Fruit fly (Drosophila melanogaster) whole organism, embryonic: ENCODE results near the gene Rpt6.
A peak's percentile ranks its signal among the peaks of the same experiment; 100 is the strongest.

Experiments
- Adf1 ChIP-seq: fragments of 200-800 bp; sonication (Bioruptor generic); IDR thresholded peaks from 2 replicates; pipeline ENCODE4 v1.3.6; 2022; ENCODE audit warnings: missing biosample characterization, missing genetic modification characterization
- CG10147 ChIP-seq: fragments of 200-800 bp; sonication (Bioruptor generic); optimal IDR thresholded peaks from 2 replicates; lab custom pipeline; 2019; ENCODE audit warnings: missing biosample characterization, mild to moderate bottlenecking, missing genetic modification characterization, moderate library complexity
- CG11093 ChIP-seq: fragments of 200-800 bp; sonication (Bioruptor generic); IDR thresholded peaks from 3 replicates; pipeline ENCODE4 v1.3.6; 2022; ENCODE audit warnings: missing biosample characterization, missing genetic modification characterization
- CG11398 ChIP-seq: fragments of 200-800 bp; sonication (Bioruptor generic); optimal IDR thresholded peaks from 2 replicates; lab custom pipeline; 2016; ENCODE audit warnings: missing biosample characterization, missing genetic modification characterization
- CG12219 ChIP-seq: fragments of 200-800 bp; sonication (Bioruptor generic); optimal IDR thresholded peaks from 3 replicates; lab custom pipeline; 2018; ENCODE audit warnings: missing biosample characterization, mild to moderate bottlenecking, missing genetic modification characterization
- CG12236 ChIP-seq: fragments of 200-800 bp; sonication (Bioruptor generic); optimal IDR thresholded peaks from 2 replicates; lab custom pipeline; 2016; ENCODE audit warnings: missing biosample characterization, missing genetic modification characterization
- CG13894 ChIP-seq: fragments of 200-800 bp; sonication (Bioruptor generic); optimal IDR thresholded peaks from 3 replicates; lab custom pipeline; 2018; ENCODE audit warnings: missing biosample characterization, mild to moderate bottlenecking, missing genetic modification characterization, moderate library complexity
- CG14050 ChIP-seq: fragments of 200-800 bp; sonication (Bioruptor generic); IDR thresholded peaks from 3 replicates; pipeline ENCODE4 v1.3.6; 2022; ENCODE audit warnings: missing biosample characterization, missing genetic modification characterization
- CG14441 ChIP-seq: fragments of 200-800 bp; sonication (Bioruptor generic); IDR thresholded peaks from 2 replicates; pipeline ENCODE4 v1.3.6; 2022; ENCODE audit warnings: missing biosample characterization, missing genetic modification characterization
- CG14860 ChIP-seq: fragments of 200-800 bp; sonication (Bioruptor generic); IDR thresholded peaks from 3 replicates; pipeline ENCODE4 v1.3.6; 2022; ENCODE audit warnings: missing biosample characterization, missing genetic modification characterization; ENCODE audit not compliant: partially characterized antibody
- CG1529 ChIP-seq: fragments of 200-800 bp; sonication (Bioruptor generic); optimal IDR thresholded peaks from 3 replicates; lab custom pipeline; 2018; ENCODE audit warnings: missing biosample characterization, missing genetic modification characterization
- CG15601 ChIP-seq: fragments of 200-800 bp; sonication (Bioruptor generic); optimal IDR thresholded peaks from 3 replicates; lab custom pipeline; 2019; ENCODE audit warnings: missing biosample characterization, mild to moderate bottlenecking, missing genetic modification characterization, moderate library complexity
- CG1602 ChIP-seq: fragments of 200-800 bp; sonication (Bioruptor generic); optimal IDR thresholded peaks from 3 replicates; lab custom pipeline; 2016; ENCODE audit warnings: missing biosample characterization, missing genetic modification characterization
- CG16813 ChIP-seq: fragments of 200-800 bp; sonication (Bioruptor generic); IDR thresholded peaks from 3 replicates; pipeline ENCODE4 v1.3.6; 2022; ENCODE audit warnings: missing biosample characterization, missing genetic modification characterization; ENCODE audit not compliant: partially characterized antibody
- CG16815 ChIP-seq: fragments of 200-800 bp; sonication (Bioruptor generic); optimal IDR thresholded peaks from 3 replicates; lab custom pipeline; 2017; ENCODE audit warnings: missing biosample characterization, mild to moderate bottlenecking, missing genetic modification characterization
- CG18764 ChIP-seq: fragments of 200-800 bp; sonication (Bioruptor generic); optimal IDR thresholded peaks from 3 replicates; lab custom pipeline; 2016; ENCODE audit warnings: missing biosample characterization, missing genetic modification characterization
- CG2199 ChIP-seq: fragments of 200-800 bp; sonication (Bioruptor generic); IDR thresholded peaks from 3 replicates; pipeline ENCODE4 v1.3.6; 2022; ENCODE audit warnings: missing biosample characterization, missing genetic modification characterization
- CG3065 ChIP-seq: fragments of 200-800 bp; sonication (Bioruptor generic); optimal IDR thresholded peaks from 2 replicates; lab custom pipeline; 2016; ENCODE audit warnings: missing biosample characterization, missing genetic modification characterization
- CG4424 ChIP-seq: fragments of 200-800 bp; sonication (Bioruptor generic); optimal IDR thresholded peaks from 3 replicates; lab custom pipeline; 2016; ENCODE audit warnings: missing biosample characterization, missing genetic modification characterization
- CG7839 ChIP-seq: fragments of 200-800 bp; sonication (Bioruptor generic); optimal IDR thresholded peaks from 3 replicates; lab custom pipeline; 2018; ENCODE audit warnings: missing biosample characterization, mild to moderate bottlenecking, missing genetic modification characterization, moderate library complexity
- CG7928 ChIP-seq: fragments of 200-800 bp; sonication (Bioruptor generic); optimal IDR thresholded peaks from 2 replicates; lab custom pipeline; 2017; ENCODE audit warnings: missing biosample characterization, mild to moderate bottlenecking, missing genetic modification characterization
- CG7963 ChIP-seq: fragments of 200-800 bp; sonication (Bioruptor generic); IDR thresholded peaks from 3 replicates; pipeline ENCODE4 v1.3.6; 2022; ENCODE audit warnings: missing biosample characterization, missing genetic modification characterization; ENCODE audit not compliant: partially characterized antibody
- CG9932 ChIP-seq: fragments of 200-800 bp; sonication (Bioruptor generic); IDR thresholded peaks from 2 replicates; pipeline ENCODE4 v1.3.6; 2022; ENCODE audit warnings: missing biosample characterization, missing genetic modification characterization
- Doc2 ChIP-seq: fragments of 200-800 bp; sonication (Bioruptor generic); IDR thresholded peaks from 2 replicates; pipeline ENCODE4 v1.3.6; 2022; ENCODE audit warnings: missing biosample characterization, missing genetic modification characterization
- E2f2 ChIP-seq: fragments of 200-800 bp; sonication (Bioruptor generic); IDR thresholded peaks from 2 replicates; pipeline ENCODE4 v1.3.6; 2022; ENCODE audit warnings: missing biosample characterization, missing genetic modification characterization
- Elba2 ChIP-seq: fragments of 200-800 bp; sonication (Bioruptor generic); optimal IDR thresholded peaks from 3 replicates; lab custom pipeline; 2016; ENCODE audit warnings: missing biosample characterization, missing genetic modification characterization
- Ets97D ChIP-seq: fragments of 200-800 bp; sonication (Bioruptor generic); optimal IDR thresholded peaks from 3 replicates; lab custom pipeline; 2016; ENCODE audit warnings: missing biosample characterization, missing genetic modification characterization
- Lim3 ChIP-seq: fragments of 200-800 bp; sonication (Bioruptor generic); IDR thresholded peaks from 2 replicates; pipeline ENCODE4 v1.3.6; 2022; ENCODE audit warnings: missing biosample characterization, missing genetic modification characterization
- MBD-R2 ChIP-seq: fragments of 200-800 bp; sonication (Bioruptor generic); IDR thresholded peaks from 2 replicates; pipeline ENCODE4 v1.3.6; 2022; ENCODE audit warnings: missing biosample characterization, missing genetic modification characterization
- MESR4 ChIP-seq: fragments of 200-800 bp; sonication (Bioruptor generic); optimal IDR thresholded peaks from 2 replicates; lab custom pipeline; 2018; ENCODE audit warnings: missing biosample characterization, mild to moderate bottlenecking, missing genetic modification characterization, moderate library complexity
- Side ChIP-seq: fragments of 200-800 bp; sonication (Bioruptor generic); optimal IDR thresholded peaks from 2 replicates; lab custom pipeline; 2016; ENCODE audit warnings: missing biosample characterization, missing genetic modification characterization
- Sox102F ChIP-seq: fragments of 200-800 bp; sonication (Bioruptor generic); optimal IDR thresholded peaks from 2 replicates; lab custom pipeline; 2018; ENCODE audit warnings: missing biosample characterization, mild to moderate bottlenecking, missing genetic modification characterization, moderate library complexity
- amos ChIP-seq: fragments of 200-800 bp; sonication (Bioruptor generic); IDR thresholded peaks from 2 replicates; pipeline ENCODE4 v1.3.6; 2022; ENCODE audit warnings: missing biosample characterization, missing genetic modification characterization; ENCODE audit not compliant: partially characterized antibody
- ara ChIP-seq: fragments of 200-800 bp; sonication (Bioruptor generic); IDR thresholded peaks from 2 replicates; pipeline ENCODE4 v1.3.6; 2022; ENCODE audit warnings: missing biosample characterization, missing genetic modification characterization
- ash1 ChIP-seq: fragments of 200-800 bp; sonication (Bioruptor generic); optimal IDR thresholded peaks from 2 replicates; lab custom pipeline; 2018; ENCODE audit warnings: missing biosample characterization, mild to moderate bottlenecking, missing genetic modification characterization
- ato ChIP-seq: fragments of 200-800 bp; sonication (Bioruptor generic); IDR thresholded peaks from 2 replicates; pipeline ENCODE4 v1.3.6; 2022; ENCODE audit warnings: missing biosample characterization, missing genetic modification characterization; ENCODE audit not compliant: partially characterized antibody
- bigmax ChIP-seq: fragments of 200-800 bp; sonication (Bioruptor generic); optimal IDR thresholded peaks from 2 replicates; lab custom pipeline; 2018; ENCODE audit warnings: missing biosample characterization, mild to moderate bottlenecking, missing genetic modification characterization
- chif ChIP-seq, 2 experiments: fragments of 200-800 bp; sonication (Bioruptor generic); optimal IDR thresholded peaks; 3 replicates each; lab custom pipeline; 2016; ENCODE audit warnings: missing biosample characterization in 2 of 2, missing genetic modification characterization in 2 of 2
- chm ChIP-seq: fragments of 200-800 bp; sonication (Bioruptor generic); IDR thresholded peaks from 2 replicates; pipeline ENCODE4 v1.3.6; 2022; ENCODE audit warnings: missing biosample characterization, missing genetic modification characterization
- dm ChIP-seq: fragments of 200-800 bp; sonication (Bioruptor generic); optimal IDR thresholded peaks from 3 replicates; lab custom pipeline; 2016; ENCODE audit warnings: missing biosample characterization, missing genetic modification characterization
- ftz-f1 ChIP-seq: fragments of 200-800 bp; sonication (Bioruptor generic); optimal IDR thresholded peaks from 2 replicates; lab custom pipeline; 2016; ENCODE audit warnings: missing biosample characterization, missing genetic modification characterization
- gsb ChIP-seq: fragments of 200-800 bp; sonication (Bioruptor generic); IDR thresholded peaks from 2 replicates; pipeline ENCODE4 v1.3.6; 2022; ENCODE audit warnings: missing biosample characterization, missing genetic modification characterization
- ind ChIP-seq: fragments of 200-800 bp; sonication (Bioruptor generic); optimal IDR thresholded peaks from 3 replicates; lab custom pipeline; 2016; ENCODE audit warnings: missing biosample characterization, missing genetic modification characterization
- lilli ChIP-seq: fragments of 200-800 bp; sonication (Bioruptor generic); optimal IDR thresholded peaks from 3 replicates; lab custom pipeline; 2016; ENCODE audit warnings: missing biosample characterization, missing genetic modification characterization
- luna ChIP-seq: fragments of 200-800 bp; sonication (Bioruptor generic); optimal IDR thresholded peaks from 2 replicates; lab custom pipeline; 2016; ENCODE audit warnings: missing biosample characterization, missing genetic modification characterization
- mam ChIP-seq: fragments of 200-800 bp; sonication (Bioruptor generic); optimal IDR thresholded peaks from 3 replicates; lab custom pipeline; 2016; ENCODE audit warnings: missing biosample characterization, missing genetic modification characterization
- nmo ChIP-seq: fragments of 200-800 bp; sonication (Bioruptor generic); optimal IDR thresholded peaks from 2 replicates; lab custom pipeline; 2018; ENCODE audit warnings: missing biosample characterization, mild to moderate bottlenecking, missing genetic modification characterization, moderate library complexity
- nom ChIP-seq: fragments of 200-800 bp; sonication (Bioruptor generic); optimal IDR thresholded peaks from 2 replicates; lab custom pipeline; 2017; ENCODE audit warnings: missing biosample characterization, missing genetic modification characterization, mild to moderate bottlenecking, moderate library complexity, missing genetic modification reagents
- pan ChIP-seq, 4 experiments: fragments of >200 bp in 3 of 4; fragments of 200-800 bp in 1 of 4; sonication (Bioruptor generic) in 1 of 4; optimal IDR thresholded peaks in 3 of 4; IDR thresholded peaks in 1 of 4; 2 replicates each; pipeline versions ENCODE4 v1.3.6 to Lab custom; 2017 to 2022; ENCODE audit warnings: missing biosample characterization in 2 of 4, missing genetic modification characterization in 2 of 4, mixed read lengths in 1 of 4

Gene Rpt6

DNA sequence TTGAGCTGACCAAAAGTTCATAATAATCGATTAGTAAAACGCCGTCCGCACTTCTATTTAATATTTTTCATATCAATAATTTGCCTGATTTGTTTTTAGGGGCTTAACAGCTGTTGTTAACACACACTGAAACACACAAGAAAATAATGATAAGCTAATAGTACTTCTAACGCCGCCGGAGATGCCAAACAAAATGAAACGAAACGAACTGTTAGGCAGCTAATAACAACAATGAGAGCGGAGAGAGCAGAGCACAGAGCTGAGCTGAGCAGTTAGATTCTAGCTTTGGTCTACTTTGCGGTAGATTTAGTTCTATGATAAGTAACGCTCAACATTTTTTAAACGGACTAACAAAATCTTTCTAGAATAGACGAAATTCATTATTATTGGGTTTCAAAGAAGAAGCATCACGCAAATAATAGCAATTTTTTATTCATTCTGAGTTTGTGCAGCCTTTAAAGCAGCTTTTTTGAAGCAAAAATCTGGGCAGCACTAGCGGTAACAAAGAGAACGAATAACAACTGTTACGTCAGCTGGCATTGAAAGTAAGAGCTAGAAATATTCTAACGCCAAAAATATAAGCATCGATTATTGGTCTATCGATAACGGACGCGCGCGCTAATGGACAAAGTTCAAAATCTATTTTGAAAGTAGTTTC, 9.2 kb upstream of the Rpt6 start, which contains the start of gene Abca3 (continued):
- TF ChIP-seq pan (optimal IDR thresholded peaks at IDR 0.05; lab: Kevin White, UChicago), result no peak
- TF ChIP-seq pan (GFP tag; optimal IDR thresholded peaks at IDR 0.05 in 1 of 2, IDR thresholded peaks at IDR 0.05 in 1 of 2), result peak in 1 of 2 experiments; percentile 43
- TF ChIP-seq MBD-R2 (GFP tag; lab: Robert Waterston, UW), result 0 out of 2 replicates have a peak, but pooled peaks have one; percentile 37
- peak; percentile 22; the same call in 1 of the 2 replicates for TF ChIP-seq Adf1
- TF ChIP-seq luna (GFP tag; lab: Kevin White, UChicago), result no peak
- TF ChIP-seq CG7839, result peak; percentile 75
- peak; percentile 4 for TF ChIP-seq CG16815 (GFP tag; lab: Kevin White, UChicago)
- TF ChIP-seq CG15601 (tag; lab: Kevin White, UChicago), result peak; percentile 57
- TF ChIP-seq CG11398 (GFP tag; lab: Kevin White, UChicago), result no peak
- no peak for TF ChIP-seq ash1 (GFP tag; lab: Kevin White, UChicago)
- TF ChIP-seq nmo (GFP tag; lab: Kevin White, UChicago), result peak; percentile 67
- TF ChIP-seq CG12236 (GFP tag; lab: Kevin White, UChicago), result peak; percentile 33
- TF ChIP-seq Lim3 (GFP tag; lab: Robert Waterston, UW), result no peak
- TF ChIP-seq CG7963, result no peak
- peak; percentile 1 for TF ChIP-seq MESR4 (GFP tag; lab: Kevin White, UChicago)
- peak; percentile 84 for TF ChIP-seq E2f2 (GFP tag; lab: Robert Waterston, UW)
- TF ChIP-seq CG14441 (GFP tag; lab: Robert Waterston, UW), result no peak
- no peak for TF ChIP-seq ato
- peak; percentile 4 for TF ChIP-seq CG18764 (GFP tag; lab: Kevin White, UChicago)
- TF ChIP-seq CG9932 (GFP tag; lab: Robert Waterston, UW), result peak; percentile 78
- TF ChIP-seq CG12219, result peak; percentile 48
- no peak for TF ChIP-seq CG1529 (GFP tag; lab: Kevin White, UChicago)
- no peak for TF ChIP-seq CG16813 (GFP tag; lab: Robert Waterston, UW)
- no peak; the same call in 1 of the 2 replicates for TF ChIP-seq ara (GFP tag; lab: Robert Waterston, UW)
- TF ChIP-seq CG2199 (GFP tag; lab: Robert Waterston, UW), result no peak
- peak; percentile 68 for TF ChIP-seq mam
- TF ChIP-seq CG1602, result peak; percentile 23
- TF ChIP-seq amos (GFP tag; lab: Robert Waterston, UW), result no peak; the same call in 1 of the 2 replicates
- TF ChIP-seq Elba2 (GFP tag; lab: Kevin White, UChicago), result no peak
- peak; percentile 60 for TF ChIP-seq lilli (GFP tag; lab: Kevin White, UChicago)
- TF ChIP-seq ind, result peak; percentile 59
- TF ChIP-seq Side (GFP tag; lab: Kevin White, UChicago), result peak; percentile 68
- TF ChIP-seq gsb (GFP tag; lab: Robert Waterston, UW), result no peak; the same call in 1 of the 2 replicates
- TF ChIP-seq CG4424 (GFP tag; lab: Kevin White, UChicago), result peak; percentile 25
- TF ChIP-seq Sox102F, result peak; percentile 14
- TF ChIP-seq nom (GFP tag; lab: Kevin White, UChicago), result no peak
- TF ChIP-seq CG11093 (GFP tag; lab: Robert Waterston, UW), result peak; percentile 45; the same call in 1 of the 3 replicates
- TF ChIP-seq ftz-f1 (GFP tag; lab: Kevin White, UChicago), result peak; percentile 55
- TF ChIP-seq CG7928 (GFP tag; lab: Kevin White, UChicago), result peak; percentile 33
- TF ChIP-seq Doc2 (GFP tag; lab: Robert Waterston, UW), result no peak
- TF ChIP-seq Ets97D (GFP tag; lab: Kevin White, UChicago), result no peak
- no peak for TF ChIP-seq dm (GFP tag; lab: Kevin White, UChicago)
- TF ChIP-seq chm (GFP tag; lab: Robert Waterston, UW), result peak; percentile 40; the same call in 1 of the 2 replicates
- no peak for TF ChIP-seq CG14860 (GFP tag; lab: Robert Waterston, UW)
- TF ChIP-seq CG3065 (GFP tag; lab: Kevin White, UChicago), result no peak
- peak; percentile 49; the same call in 1 of the 3 replicates for TF ChIP-seq CG14050
- TF ChIP-seq CG10147 (GFP tag; lab: Kevin White, UChicago), result peak; percentile 80
- TF ChIP-seq CG13894, result peak; percentile 81
- no peak for TF ChIP-seq bigmax (GFP tag; lab: Kevin White, UChicago)
- TF ChIP-seq chif (GFP tag; optimal IDR thresholded peaks at IDR 0.05; lab: Kevin White, UChicago), result peak; percentile 33 to 39
